Fruit fly (Drosophila melanogaster) whole organism, embryonic: ENCODE data around the gene Rab39.

Experiments used
- B-H1 ChIP-seq: fragments of 200-800 bp; sonication (Bioruptor generic); IDR thresholded peaks from 3 replicates; pipeline ENCODE4 v1.3.6; 2022; ENCODE audit warnings: missing biosample characterization, missing genetic modification characterization
- Bgb ChIP-seq: fragments of 200-800 bp; sonication (Bioruptor generic); IDR thresholded peaks from 2 replicates; pipeline ENCODE4 v1.3.6; 2022; ENCODE audit warnings: missing biosample characterization, missing genetic modification characterization; ENCODE audit not compliant: partially characterized antibody
- CG10321 ChIP-seq: fragments of 200-800 bp; sonication (Bioruptor generic); IDR thresholded peaks from 2 replicates; pipeline ENCODE4 v1.3.6; 2022; ENCODE audit warnings: missing biosample characterization, missing genetic modification characterization
- CG11504 ChIP-seq: fragments of 200-800 bp; sonication (Bioruptor generic); optimal IDR thresholded peaks from 3 replicates; lab custom pipeline; 2019; ENCODE audit warnings: missing biosample characterization, mild to moderate bottlenecking, missing genetic modification characterization, moderate library complexity
- CG12104 ChIP-seq: fragments of 200-800 bp; sonication (Bioruptor generic); optimal IDR thresholded peaks from 3 replicates; lab custom pipeline; 2016; ENCODE audit warnings: missing biosample characterization, missing genetic modification characterization
- CG12219 ChIP-seq: fragments of 200-800 bp; sonication (Bioruptor generic); optimal IDR thresholded peaks from 3 replicates; lab custom pipeline; 2018; ENCODE audit warnings: missing biosample characterization, mild to moderate bottlenecking, missing genetic modification characterization
- CG12299 ChIP-seq: fragments of 200-800 bp; sonication (Bioruptor generic); optimal IDR thresholded peaks from 2 replicates; lab custom pipeline; 2018; ENCODE audit warnings: missing biosample characterization, mild to moderate bottlenecking, missing genetic modification characterization
- CG14441 ChIP-seq: fragments of 200-800 bp; sonication (Bioruptor generic); IDR thresholded peaks from 2 replicates; pipeline ENCODE4 v1.3.6; 2022; ENCODE audit warnings: missing biosample characterization, missing genetic modification characterization
- CG15514 ChIP-seq: fragments of 200-800 bp; sonication (Bioruptor generic); optimal IDR thresholded peaks from 3 replicates; lab custom pipeline; 2017; ENCODE audit warnings: missing biosample characterization, missing genetic modification characterization, mild to moderate bottlenecking, moderate library complexity, missing genetic modification reagents
- CG16815 ChIP-seq: fragments of 200-800 bp; sonication (Bioruptor generic); optimal IDR thresholded peaks from 3 replicates; lab custom pipeline; 2017; ENCODE audit warnings: missing biosample characterization, mild to moderate bottlenecking, missing genetic modification characterization
- CG18476 ChIP-seq: fragments of 200-800 bp; sonication (Bioruptor generic); optimal IDR thresholded peaks from 2 replicates; lab custom pipeline; 2016; ENCODE audit warnings: missing biosample characterization, mild to moderate bottlenecking, missing genetic modification characterization
- CG18619 ChIP-seq: fragments of 200-800 bp; sonication (Bioruptor generic); optimal IDR thresholded peaks from 3 replicates; lab custom pipeline; 2017; ENCODE audit warnings: missing biosample characterization, mild to moderate bottlenecking, missing genetic modification characterization
- CG30403 ChIP-seq: fragments of 200-800 bp; sonication (Bioruptor generic); optimal IDR thresholded peaks from 3 replicates; lab custom pipeline; 2016; ENCODE audit warnings: missing biosample characterization, missing genetic modification characterization
- CG31224 ChIP-seq: fragments of 200-800 bp; sonication (Bioruptor generic); IDR thresholded peaks from 2 replicates; pipeline ENCODE4 v1.3.6; 2022; ENCODE audit warnings: missing biosample characterization, missing genetic modification characterization
- CG32772 ChIP-seq: fragments of 200-800 bp; sonication (Bioruptor generic); IDR thresholded peaks from 2 replicates; pipeline ENCODE4 v1.3.6; 2022; ENCODE audit warnings: missing biosample characterization, missing genetic modification characterization
- CG3995 ChIP-seq: fragments of 200-800 bp; sonication (Bioruptor generic); optimal IDR thresholded peaks from 3 replicates; lab custom pipeline; 2016; ENCODE audit warnings: missing biosample characterization, missing genetic modification characterization
- CG4707 ChIP-seq: fragments of 200-800 bp; sonication (Bioruptor generic); optimal IDR thresholded peaks from 2 replicates; lab custom pipeline; 2018; ENCODE audit warnings: missing biosample characterization, mild to moderate bottlenecking, missing genetic modification characterization, moderate library complexity
- CG6272 ChIP-seq: fragments of 200-800 bp; sonication (Bioruptor generic); IDR thresholded peaks from 2 replicates; pipeline ENCODE4 v1.3.6; 2022; ENCODE audit warnings: missing biosample characterization, missing genetic modification characterization
- CG8924 ChIP-seq: fragments of 200-800 bp; optimal IDR thresholded peaks from 3 replicates; lab custom pipeline; 2019; ENCODE audit warnings: missing biosample characterization, mild to moderate bottlenecking, missing genetic modification characterization, moderate library complexity
- CG9932 ChIP-seq: fragments of 200-800 bp; sonication (Bioruptor generic); IDR thresholded peaks from 2 replicates; pipeline ENCODE4 v1.3.6; 2022; ENCODE audit warnings: missing biosample characterization, missing genetic modification characterization
- CTCF ChIP-seq: fragments of 200-800 bp; sonication (Bioruptor generic); optimal IDR thresholded peaks from 2 replicates; lab custom pipeline; 2017; ENCODE audit warnings: missing biosample characterization, mild to moderate bottlenecking, missing genetic modification characterization, moderate library complexity
- Elba2 ChIP-seq: fragments of 200-800 bp; sonication (Bioruptor generic); optimal IDR thresholded peaks from 3 replicates; lab custom pipeline; 2016; ENCODE audit warnings: missing biosample characterization, missing genetic modification characterization
- HLH3B ChIP-seq: fragments of 200-800 bp; sonication (Bioruptor generic); IDR thresholded peaks from 2 replicates; pipeline ENCODE4 v1.3.6; 2022; ENCODE audit warnings: missing biosample characterization, missing genetic modification characterization
- Hand ChIP-seq: fragments of 200-800 bp; sonication (Bioruptor generic); optimal IDR thresholded peaks from 2 replicates; lab custom pipeline; 2017; ENCODE audit warnings: mild to moderate bottlenecking, missing biosample characterization, missing genetic modification reagents, missing genetic modification characterization
- Hr3 ChIP-seq: fragments of 200-800 bp; sonication (Bioruptor generic); optimal IDR thresholded peaks from 3 replicates; lab custom pipeline; 2016; ENCODE audit warnings: missing biosample characterization, missing genetic modification characterization
- Lpt ChIP-seq: fragments of >200 bp; optimal IDR thresholded peaks from 2 replicates; lab custom pipeline; 2018; ENCODE audit warnings: missing biosample characterization, missing genetic modification characterization
- Mes4 ChIP-seq: fragments of 200-800 bp; sonication (Bioruptor generic); optimal IDR thresholded peaks from 2 replicates; lab custom pipeline; 2016; ENCODE audit warnings: missing biosample characterization, missing genetic modification characterization
- Six4 ChIP-seq: fragments of 200-800 bp; sonication (Bioruptor generic); optimal IDR thresholded peaks from 2 replicates; lab custom pipeline; 2016; ENCODE audit warnings: missing biosample characterization, missing genetic modification characterization
- Stat92E ChIP-seq, 3 experiments: fragments of >200 bp in 2 of 3; fragments of 200-800 bp in 1 of 3; sonication (Bioruptor generic) in 1 of 3; optimal IDR thresholded peaks; 2 replicates each; lab custom pipeline; 2017 to 2019; ENCODE audit warnings: missing biosample characterization in 3 of 3, missing genetic modification characterization in 3 of 3, mild to moderate bottlenecking in 1 of 3, moderate library complexity in 1 of 3
- ash1 ChIP-seq: fragments of 200-800 bp; sonication (Bioruptor generic); optimal IDR thresholded peaks from 2 replicates; lab custom pipeline; 2018; ENCODE audit warnings: missing biosample characterization, mild to moderate bottlenecking, missing genetic modification characterization
- br ChIP-seq: fragments of >200 bp; optimal IDR thresholded peaks from 2 replicates; lab custom pipeline; 2017
- cas ChIP-seq: fragments of 200-800 bp; sonication (Bioruptor generic); IDR thresholded peaks from 2 replicates; pipeline ENCODE4 v1.3.6; 2022; ENCODE audit warnings: missing biosample characterization, missing genetic modification characterization
- cato ChIP-seq: fragments of 200-800 bp; sonication (Bioruptor generic); optimal IDR thresholded peaks from 2 replicates; lab custom pipeline; 2016; ENCODE audit warnings: missing biosample characterization, missing genetic modification characterization, borderline replicate concordance
- dm ChIP-seq: fragments of 200-800 bp; sonication (Bioruptor generic); optimal IDR thresholded peaks from 3 replicates; lab custom pipeline; 2016; ENCODE audit warnings: missing biosample characterization, missing genetic modification characterization
- dysf ChIP-seq: fragments of 200-800 bp; sonication (Bioruptor generic); IDR thresholded peaks from 3 replicates; pipeline ENCODE4 v1.3.6; 2022; ENCODE audit warnings: missing biosample characterization, missing genetic modification characterization
- fd64A ChIP-seq: fragments of 200-800 bp; sonication (Bioruptor generic); optimal IDR thresholded peaks from 3 replicates; lab custom pipeline; 2018; ENCODE audit warnings: missing biosample characterization, mild to moderate bottlenecking, missing genetic modification characterization
- gcm ChIP-seq: fragments of 200-800 bp; sonication (Bioruptor generic); optimal IDR thresholded peaks from 2 replicates; lab custom pipeline; 2019; ENCODE audit warnings: missing biosample characterization, mild to moderate bottlenecking, missing genetic modification characterization, moderate library complexity
- grau ChIP-seq: fragments of 200-800 bp; optimal IDR thresholded peaks from 3 replicates; lab custom pipeline; 2019; ENCODE audit warnings: missing biosample characterization, mild to moderate bottlenecking, missing genetic modification characterization, moderate library complexity
- h ChIP-seq: fragments of >200 bp; optimal IDR thresholded peaks from 2 replicates; lab custom pipeline; 2017
- her ChIP-seq: fragments of 200-800 bp; sonication (Bioruptor generic); optimal IDR thresholded peaks from 2 replicates; lab custom pipeline; 2016; ENCODE audit warnings: missing biosample characterization, missing genetic modification characterization
- ken ChIP-seq: fragments of 200-800 bp; sonication (Bioruptor generic); IDR thresholded peaks from 3 replicates; pipeline ENCODE4 v1.3.6; 2022; ENCODE audit warnings: missing biosample characterization, missing genetic modification characterization
- nom ChIP-seq: fragments of 200-800 bp; sonication (Bioruptor generic); optimal IDR thresholded peaks from 2 replicates; lab custom pipeline; 2017; ENCODE audit warnings: missing biosample characterization, missing genetic modification characterization, mild to moderate bottlenecking, moderate library complexity, missing genetic modification reagents
- pros ChIP-seq: fragments of 200-800 bp; sonication (Bioruptor generic); optimal IDR thresholded peaks from 3 replicates; lab custom pipeline; 2019; ENCODE audit warnings: missing biosample characterization, mild to moderate bottlenecking, missing genetic modification characterization, moderate library complexity
- pum ChIP-seq: fragments of 200-800 bp; sonication (Bioruptor generic); optimal IDR thresholded peaks from 2 replicates; lab custom pipeline; 2016; ENCODE audit warnings: missing biosample characterization, missing genetic modification characterization
- scrt ChIP-seq: fragments of 200-800 bp; sonication (Bioruptor generic); optimal IDR thresholded peaks from 2 replicates; lab custom pipeline; 2018; ENCODE audit warnings: missing biosample characterization, mild to moderate bottlenecking, missing genetic modification characterization, moderate library complexity
- tna ChIP-seq: fragments of 200-800 bp; sonication (Bioruptor generic); IDR thresholded peaks from 2 replicates; pipeline ENCODE4 v1.3.6; 2022; ENCODE audit warnings: missing biosample characterization, missing genetic modification characterization; ENCODE audit not compliant: partially characterized antibody
- tup ChIP-seq: fragments of 200-800 bp; sonication (Bioruptor generic); optimal IDR thresholded peaks from 2 replicates; lab custom pipeline; 2016; ENCODE audit warnings: missing biosample characterization, mild to moderate bottlenecking, missing genetic modification characterization, moderate library complexity
- vnd ChIP-seq: fragments of 200-800 bp; sonication (Bioruptor generic); IDR thresholded peaks from 3 replicates; pipeline ENCODE4 v1.3.6; 2022; ENCODE audit warnings: missing biosample characterization, missing genetic modification characterization; ENCODE audit not compliant: partially characterized antibody
- zf30C ChIP-seq: fragments of 200-800 bp; sonication (Bioruptor generic); optimal IDR thresholded peaks from 3 replicates; lab custom pipeline; 2018; ENCODE audit warnings: missing biosample characterization, mild to moderate bottlenecking, missing genetic modification characterization

Rab39 gene

DNA sequence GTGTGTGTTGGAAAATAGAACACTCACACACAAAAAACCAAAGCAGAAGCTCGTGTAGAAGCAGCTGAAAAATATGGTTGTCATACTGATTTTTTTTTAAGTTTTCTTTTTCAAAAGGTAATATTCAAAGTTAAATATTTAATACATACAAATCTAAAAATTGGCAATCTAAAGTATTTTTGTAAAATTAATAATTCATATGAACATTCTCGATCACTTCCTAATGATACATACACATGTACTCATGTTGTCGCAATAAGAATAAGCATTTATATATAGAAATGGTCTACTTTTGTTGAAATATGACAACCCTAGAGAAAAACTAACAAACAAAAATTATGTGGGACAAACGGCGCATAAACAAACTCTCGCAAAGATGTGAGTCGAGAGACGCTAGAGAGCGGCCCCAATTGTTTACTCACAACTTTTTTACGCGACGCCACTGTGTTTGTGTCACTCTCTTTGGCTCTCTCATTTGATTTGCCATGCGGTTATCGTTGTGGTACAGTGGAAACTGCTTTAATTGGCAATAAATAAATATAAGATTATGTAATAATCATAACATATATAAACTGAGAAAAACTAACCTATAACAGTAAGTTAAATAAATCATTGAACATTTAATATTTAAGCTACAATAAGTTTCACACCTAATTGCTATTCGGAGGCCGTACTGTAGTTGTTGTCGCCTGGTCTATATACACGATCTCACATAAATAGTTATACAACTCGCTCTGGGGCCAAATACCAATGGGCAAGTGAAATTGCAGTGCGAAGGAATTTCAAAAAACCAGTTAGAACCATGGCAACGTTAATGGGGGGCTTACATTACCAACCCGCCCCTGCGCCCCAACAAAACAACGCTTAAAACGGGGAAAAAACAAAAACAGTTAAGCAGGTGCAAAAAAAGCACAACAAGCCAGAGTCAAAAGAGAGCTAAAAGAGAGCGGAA, 28.0 kb upstream of the Rab39 start (continued):
- TF ChIP-seq CG9932 (GFP tag; lab: Robert Waterston, UW): peak; percentile 99
- peak; percentile 97 for TF ChIP-seq Six4 (GFP tag; lab: Kevin White, UChicago)
- TF ChIP-seq ash1: peak; percentile 91
- TF ChIP-seq tup (GFP tag; lab: Kevin White, UChicago): peak; percentile 84
- peak; percentile 99 for TF ChIP-seq CG14441 (GFP tag; lab: Robert Waterston, UW)
- peak; percentile 31 for TF ChIP-seq Elba2 (GFP tag; lab: Kevin White, UChicago)
- peak; percentile 97 for TF ChIP-seq ken (GFP tag; lab: Robert Waterston, UW)
- TF ChIP-seq br (lab: Kevin White, UChicago): no peak
- TF ChIP-seq CG8924 (tag; lab: Kevin White, UChicago): peak; percentile 99
- TF ChIP-seq dm (GFP tag; lab: Kevin White, UChicago): peak; percentile 49
- TF ChIP-seq CTCF (GFP tag; lab: Kevin White, UChicago): peak; percentile 50
- TF ChIP-seq pros (GFP tag; lab: Kevin White, UChicago): peak; percentile 81
- peak; percentile 96 for TF ChIP-seq CG18619 (GFP tag; lab: Kevin White, UChicago)
- TF ChIP-seq CG12219 (GFP tag; lab: Kevin White, UChicago): peak; percentile 97
- peak; percentile 93 for TF ChIP-seq CG16815 (GFP tag; lab: Kevin White, UChicago)
- peak; percentile 90 for TF ChIP-seq CG12104
- TF ChIP-seq CG3995: peak; percentile 77
- peak; percentile 96 for TF ChIP-seq Hr3 (GFP tag; lab: Kevin White, UChicago)
- peak; percentile 87 for TF ChIP-seq cato (GFP tag; lab: Kevin White, UChicago)
- peak; percentile 97 for TF ChIP-seq CG6272 (GFP tag; lab: Robert Waterston, UW)
- TF ChIP-seq cas (GFP tag; lab: Robert Waterston, UW): peak; percentile 97
- TF ChIP-seq CG10321 (GFP tag; lab: Robert Waterston, UW): peak; percentile 85
- no peak for TF ChIP-seq her
- peak; percentile 98 for TF ChIP-seq nom
- peak; percentile 92 for TF ChIP-seq CG4707
- TF ChIP-seq fd64A (GFP tag; lab: Kevin White, UChicago): peak; percentile 95
- TF ChIP-seq Mes4 (GFP tag; lab: Kevin White, UChicago): peak; percentile 52
- no peak for TF ChIP-seq Lpt (GFP tag; lab: Kevin White, UChicago)
- TF ChIP-seq vnd: no peak
- TF ChIP-seq B-H1 (GFP tag; lab: Robert Waterston, UW): peak; percentile 97
- peak; percentile 74 for TF ChIP-seq pum (GFP tag; lab: Kevin White, UChicago)
- peak; percentile 97 for TF ChIP-seq scrt (GFP tag; lab: Kevin White, UChicago)
- peak; percentile 92 for TF ChIP-seq CG15514 (GFP tag; lab: Kevin White, UChicago)
- TF ChIP-seq tna: no peak
- TF ChIP-seq zf30C (GFP tag; lab: Kevin White, UChicago): peak; percentile 56
- TF ChIP-seq CG31224 (GFP tag; lab: Robert Waterston, UW): peak; percentile 96
- peak; percentile 99 for TF ChIP-seq HLH3B (GFP tag; lab: Robert Waterston, UW)
- TF ChIP-seq CG18476 (GFP tag; lab: Kevin White, UChicago): peak; percentile 95
- peak; percentile 99 for TF ChIP-seq dysf
- TF ChIP-seq Stat92E (GFP tag; optimal IDR thresholded peaks at IDR 0.05; lab: Kevin White, UChicago): peak in 1 of 3 experiments; percentile 88
- peak; percentile 98 for TF ChIP-seq CG12299 (tag; lab: Kevin White, UChicago)
- no peak for TF ChIP-seq Bgb (GFP tag; lab: Robert Waterston, UW)
- TF ChIP-seq CG30403: peak; percentile 97
- TF ChIP-seq grau (tag; lab: Kevin White, UChicago): peak; percentile 100
- TF ChIP-seq CG32772 (GFP tag; lab: Robert Waterston, UW): peak; percentile 98
- peak; percentile 97 for TF ChIP-seq gcm (GFP tag; lab: Kevin White, UChicago)
- TF ChIP-seq CG11504 (tag; lab: Kevin White, UChicago): peak; percentile 97
- TF ChIP-seq Hand: peak; percentile 99
- no peak for TF ChIP-seq h (lab: Kevin White, UChicago)
